Worm (Caenorhabditis elegans) whole organism, young adult: Measurements from ENCODE around the gene kbp-2.
A peak's percentile ranks its signal among the peaks of the same experiment; 100 is the strongest.

Source experiments
- B0261.1 ChIP-seq: sonication (generic microtip); optimal IDR thresholded peaks from 2 replicates; lab custom pipeline; 2016; ENCODE audit warnings: mild to moderate bottlenecking, missing genetic modification characterization, moderate library complexity, missing compliant biosample characterization
- C06A6.2 ChIP-seq: fragments of 200-800 bp; sonication (Bioruptor generic); conservative IDR thresholded peaks from 2 replicates; pipeline ENCODE4 v1.3.6; 2022; ENCODE audit warnings: missing genetic modification characterization, missing compliant biosample characterization
- C17E4.6 ChIP-seq: fragments of 200-800 bp; sonication (Bioruptor generic); IDR thresholded peaks from 2 replicates; pipeline ENCODE4 v1.3.6; 2022; ENCODE audit warnings: missing genetic modification reagents, missing genetic modification characterization, missing compliant biosample characterization
- F10E7.11 ChIP-seq: sonication (generic microtip); optimal IDR thresholded peaks from 2 replicates; lab custom pipeline; 2017; ENCODE audit warnings: mild to moderate bottlenecking, missing genetic modification characterization, moderate library complexity, missing compliant biosample characterization
- F22D6.2 ChIP-seq: sonication (generic microtip); optimal IDR thresholded peaks from 2 replicates; lab custom pipeline; 2016; ENCODE audit warnings: mild to moderate bottlenecking, missing genetic modification characterization, missing compliant biosample characterization
- F23B12.7 ChIP-seq: sonication (generic microtip); optimal IDR thresholded peaks from 2 replicates; lab custom pipeline; 2017; ENCODE audit warnings: missing genetic modification characterization, mild to moderate bottlenecking, missing compliant biosample characterization, antibody characterized with exemption, moderate library complexity; ENCODE audit not compliant: insufficient read depth
- F33H1.4 ChIP-seq: fragments of 200-800 bp; sonication (Bioruptor generic); IDR thresholded peaks from 2 replicates; pipeline ENCODE4 v1.3.6; 2022; ENCODE audit warnings: missing genetic modification reagents, missing genetic modification characterization, missing compliant biosample characterization
- F55B11.4 ChIP-seq: sonication (generic microtip); optimal IDR thresholded peaks from 2 replicates; lab custom pipeline; 2016; ENCODE audit warnings: missing compliant biosample characterization, missing genetic modification characterization, borderline replicate concordance; ENCODE audit not compliant: insufficient read depth
- K11D2.4 ChIP-seq: fragments of 200-800 bp; sonication (Bioruptor generic); IDR thresholded peaks from 2 replicates; pipeline ENCODE4 v1.3.6; 2022; ENCODE audit warnings: missing genetic modification reagents, missing genetic modification characterization, missing compliant biosample characterization
- T07F8.4 ChIP-seq: sonication (generic microtip); optimal IDR thresholded peaks from 2 replicates; lab custom pipeline; 2016; ENCODE audit warnings: mild to moderate bottlenecking, missing genetic modification characterization, moderate library complexity, missing compliant biosample characterization
- T26A5.8 ChIP-seq: sonication (generic microtip); optimal IDR thresholded peaks from 2 replicates; lab custom pipeline; 2016; ENCODE audit warnings: missing genetic modification characterization, missing compliant biosample characterization
- Y53F4B.3 ChIP-seq: fragments of 200-800 bp; sonication (Bioruptor generic); IDR thresholded peaks from 2 replicates; pipeline ENCODE4 v1.3.6; 2022; ENCODE audit warnings: missing genetic modification reagents, missing genetic modification characterization, missing compliant biosample characterization
- Y56A3A.18 ChIP-seq: fragments of 200-800 bp; sonication (Bioruptor generic); IDR thresholded peaks from 2 replicates; pipeline ENCODE4 v1.3.6; 2022; ENCODE audit warnings: missing genetic modification reagents, missing genetic modification characterization, missing compliant biosample characterization
- akir-1 ChIP-seq: fragments of 200-800 bp; sonication (Bioruptor generic); optimal IDR thresholded peaks from 2 replicates; lab custom pipeline; 2018; ENCODE audit warnings: mild to moderate bottlenecking, missing genetic modification characterization, moderate library complexity, missing compliant biosample characterization
- aptf-2 ChIP-seq: fragments of 200-800 bp; sonication (Bioruptor generic); conservative IDR thresholded peaks from 2 replicates; pipeline ENCODE4 v1.3.6; 2022; ENCODE audit warnings: missing genetic modification reagents, missing genetic modification characterization, missing compliant biosample characterization
- cebp-1 ChIP-seq, 2 experiments: fragments of 200-800 bp in 1 of 2; sonication (Bioruptor generic) in 1 of 2; sonication (generic microtip) in 1 of 2; IDR thresholded peaks in 1 of 2; optimal IDR thresholded peaks in 1 of 2; 2 replicates each; pipeline versions ENCODE4 v1.3.6 to Lab custom; 2017 to 2022; ENCODE audit warnings: missing compliant biosample characterization in 2 of 2, missing genetic modification characterization in 2 of 2, mild to moderate bottlenecking in 1 of 2, missing genetic modification reagents in 1 of 2, moderate library complexity in 1 of 2
- chd-7 ChIP-seq: sonication (generic microtip); optimal IDR thresholded peaks from 2 replicates; lab custom pipeline; 2016; ENCODE audit warnings: mild to moderate bottlenecking, missing genetic modification characterization, moderate library complexity, missing compliant biosample characterization
- dox-1 ChIP-seq: fragments of 200-800 bp; sonication (Bioruptor generic); IDR thresholded peaks from 2 replicates; pipeline ENCODE4 v1.3.6; 2022; ENCODE audit warnings: missing genetic modification reagents, missing genetic modification characterization, missing compliant biosample characterization
- dpff-1 ChIP-seq: sonication (generic microtip); optimal IDR thresholded peaks from 2 replicates; lab custom pipeline; 2017; ENCODE audit warnings: mild to moderate bottlenecking, missing genetic modification characterization, missing compliant biosample characterization
- egl-44 ChIP-seq: fragments of 200-800 bp; sonication (Bioruptor generic); IDR thresholded peaks from 2 replicates; pipeline ENCODE4 v1.3.6; 2022; ENCODE audit warnings: missing genetic modification reagents, missing genetic modification characterization, missing compliant biosample characterization
- ets-4 ChIP-seq: fragments of 200-800 bp; sonication (Bioruptor generic); optimal IDR thresholded peaks from 2 replicates; lab custom pipeline; 2018; ENCODE audit warnings: mild to moderate bottlenecking, missing genetic modification characterization, missing compliant biosample characterization
- fkh-3 ChIP-seq: sonication (generic microtip); optimal IDR thresholded peaks from 2 replicates; lab custom pipeline; 2016; ENCODE audit warnings: mild to moderate bottlenecking, missing genetic modification characterization, missing compliant biosample characterization
- him-1 ChIP-seq: sonication (generic microtip); optimal IDR thresholded peaks from 2 replicates; lab custom pipeline; 2016; ENCODE audit warnings: missing genotype, missing genetic modification reagents, missing genetic modification characterization, missing compliant biosample characterization
- hlh-26 ChIP-seq: fragments of 200-800 bp; sonication (Bioruptor generic); conservative IDR thresholded peaks from 2 replicates; pipeline ENCODE4 v1.3.6; 2022; ENCODE audit warnings: missing genetic modification reagents, missing genetic modification characterization, missing compliant biosample characterization
- hsf-1 ChIP-seq: fragments of 200-800 bp; sonication (Bioruptor generic); IDR thresholded peaks from 2 replicates; pipeline ENCODE4 v1.3.6; 2022; ENCODE audit warnings: missing genetic modification reagents, missing genetic modification characterization, missing compliant biosample characterization
- madf-10 ChIP-seq: sonication (generic microtip); optimal IDR thresholded peaks from 2 replicates; lab custom pipeline; 2016; ENCODE audit warnings: mild to moderate bottlenecking, missing genetic modification characterization, missing compliant biosample characterization
- madf-3 ChIP-seq: fragments of 200-800 bp; sonication (Bioruptor generic); IDR thresholded peaks from 2 replicates; pipeline ENCODE4 v1.3.6; 2022; ENCODE audit warnings: missing genetic modification reagents, missing genetic modification characterization, missing compliant biosample characterization
- madf-8 ChIP-seq: fragments of 200-800 bp; sonication (Bioruptor generic); conservative IDR thresholded peaks from 2 replicates; pipeline ENCODE4 v1.3.6; 2022; ENCODE audit warnings: missing genetic modification reagents, missing genetic modification characterization, missing compliant biosample characterization
- mes-4 ChIP-seq: sonication (generic microtip); optimal IDR thresholded peaks from 2 replicates; lab custom pipeline; 2016; ENCODE audit warnings: missing genotype, missing genetic modification characterization, missing compliant biosample characterization
- mxl-1 ChIP-seq: sonication (generic microtip); optimal IDR thresholded peaks from 2 replicates; lab custom pipeline; 2016; ENCODE audit warnings: missing genetic modification characterization, missing compliant biosample characterization
- nfya-1 ChIP-seq: sonication (generic microtip); optimal IDR thresholded peaks from 2 replicates; lab custom pipeline; 2017; ENCODE audit warnings: antibody characterized with exemption, missing compliant biosample characterization, missing genetic modification characterization, borderline replicate concordance; ENCODE audit not compliant: insufficient read depth
- nhr-120 ChIP-seq: fragments of 200-800 bp; sonication (Bioruptor generic); IDR thresholded peaks from 2 replicates; pipeline ENCODE4 v1.3.6; 2022; ENCODE audit warnings: missing genetic modification characterization, missing compliant biosample characterization
- nhr-90 ChIP-seq: sonication (generic microtip); optimal IDR thresholded peaks from 2 replicates; lab custom pipeline; 2016; ENCODE audit warnings: missing genotype, mild to moderate bottlenecking, missing genetic modification characterization, missing compliant biosample characterization
- pha-4 ChIP-seq: fragments of 150-350 bp; sonication (generic microtip); optimal IDR thresholded peaks from 2 replicates; lab custom pipeline; 2014; ENCODE audit warnings: missing biosample characterization, missing genetic modification reagents, missing genetic modification characterization
- rpc-1 ChIP-seq, 2 experiments: fragments of 150-350 bp in 1 of 2; sonication (generic microtip) in 1 of 2; optimal IDR thresholded peaks; 2 replicates each; lab custom pipeline; 2014 to 2018; ENCODE audit warnings: missing biosample characterization in 1 of 2, missing genetic modification characterization in 1 of 2, missing genetic modification reagents in 1 of 2, missing genotype in 1 of 2
- sdz-38 ChIP-seq: sonication (generic microtip); optimal IDR thresholded peaks from 2 replicates; lab custom pipeline; 2016; ENCODE audit warnings: missing genotype, missing genetic modification characterization, missing compliant biosample characterization
- tbp1 ChIP-seq: fragments of 200-800 bp; sonication (Bioruptor generic); optimal IDR thresholded peaks from 2 replicates; lab custom pipeline; 2018; ENCODE audit warnings: mild to moderate bottlenecking, missing genetic modification characterization, missing compliant biosample characterization
- tlf-1 ChIP-seq: fragments of 200-800 bp; sonication (Bioruptor generic); optimal IDR thresholded peaks from 2 replicates; lab custom pipeline; 2018; ENCODE audit warnings: mild to moderate bottlenecking, missing genetic modification characterization, missing compliant biosample characterization
- unc-62 ChIP-seq: fragments of 150-350 bp; optimal IDR thresholded peaks from 2 replicates; lab custom pipeline; 2014; ENCODE audit warnings: missing biosample characterization, missing genetic modification reagents, missing genetic modification characterization
- xnd-1 ChIP-seq: sonication (generic microtip); optimal IDR thresholded peaks from 2 replicates; lab custom pipeline; 2016; ENCODE audit warnings: missing genotype, missing genetic modification reagents, missing genetic modification characterization, missing compliant biosample characterization
- ztf-26 ChIP-seq: sonication (generic microtip); optimal IDR thresholded peaks from 2 replicates; lab custom pipeline; 2017; ENCODE audit warnings: missing genetic modification characterization, missing compliant biosample characterization

kbp-2 gene

ce11 chrIII:4899728-4900127 lies 4.0 kb downstream of the kbp-2 start (continued):
- TF ChIP-seq C17E4.6 (GFP tag; lab: Robert Waterston, UW) = peak; percentile 87
- no peak for TF ChIP-seq F55B11.4 (tag; lab: Kevin White, UChicago)
- TF ChIP-seq B0261.1 = peak; percentile 37
- no peak for TF ChIP-seq nfya-1 (tag; lab: Kevin White, UChicago)
- peak; percentile 86 for TF ChIP-seq akir-1 (GFP tag; lab: Kevin White, UChicago)
- TF ChIP-seq madf-3 (GFP tag; lab: Robert Waterston, UW) = peak; percentile 95
- TF ChIP-seq sdz-38 (tag; lab: Kevin White, UChicago) = no peak
- TF ChIP-seq hsf-1 = peak; percentile 75
- peak; percentile 97 for TF ChIP-seq nhr-90 (tag; lab: Kevin White, UChicago)
- peak; percentile 99 for TF ChIP-seq ets-4 (GFP tag; lab: Kevin White, UChicago)
- TF ChIP-seq pha-4 (tag; lab: Kevin White, UChicago) = peak; percentile 84
- peak; percentile 73; the same call in 1 of the 2 replicates for TF ChIP-seq aptf-2 (GFP tag; lab: Robert Waterston, UW)
- peak; percentile 88 for TF ChIP-seq Y56A3A.18 (GFP tag; lab: Robert Waterston, UW)
- TF ChIP-seq C06A6.2 = peak; percentile 100
- TF ChIP-seq F10E7.11 = peak; percentile 80
- TF ChIP-seq nhr-120 (GFP tag; lab: Robert Waterston, UW) = no peak
- peak; percentile 98 for TF ChIP-seq tlf-1 (GFP tag; lab: Kevin White, UChicago)
- no peak for TF ChIP-seq xnd-1 (tag; lab: Kevin White, UChicago)
- TF ChIP-seq him-1 = no peak
- peak; percentile 98 for TF ChIP-seq egl-44 (GFP tag; lab: Robert Waterston, UW)
- no peak for TF ChIP-seq rpc-1 (optimal IDR thresholded peaks at IDR 0.05; lab: Kevin White, UChicago)
- no peak for TF ChIP-seq rpc-1 (tag; optimal IDR thresholded peaks at IDR 0.05; lab: Kevin White, UChicago)
- peak; percentile 7 for TF ChIP-seq dpff-1 (tag; lab: Kevin White, UChicago)
- peak; percentile 47 for TF ChIP-seq madf-8 (GFP tag; lab: Robert Waterston, UW)
- TF ChIP-seq dox-1 (GFP tag; lab: Robert Waterston, UW) = peak; percentile 99
- TF ChIP-seq F22D6.2 (tag; lab: Kevin White, UChicago) = peak; percentile 93
- peak; percentile 38 for TF ChIP-seq T07F8.4 (tag; lab: Kevin White, UChicago)
- peak; percentile 99 for TF ChIP-seq ztf-26
- peak; percentile 77 for TF ChIP-seq unc-62 (GFP tag; lab: Kevin White, UChicago)
- peak; percentile 87 for TF ChIP-seq cebp-1 (GFP tag; IDR thresholded peaks at IDR 0.05; lab: Robert Waterston, UW)
- peak; percentile 98 for TF ChIP-seq cebp-1 (tag; optimal IDR thresholded peaks at IDR 0.05; lab: Kevin White, UChicago)
- peak; percentile 77 for TF ChIP-seq tbp1 (GFP tag; lab: Kevin White, UChicago)
- TF ChIP-seq Y53F4B.3 (GFP tag; lab: Robert Waterston, UW) = no peak
- peak; percentile 95 for TF ChIP-seq madf-10
- TF ChIP-seq F33H1.4 (GFP tag; lab: Robert Waterston, UW) = peak; percentile 78
- TF ChIP-seq K11D2.4 (GFP tag; lab: Robert Waterston, UW) = peak; percentile 98
- peak; percentile 58 for TF ChIP-seq mxl-1 (tag; lab: Kevin White, UChicago)
- TF ChIP-seq chd-7 (tag; lab: Kevin White, UChicago) = peak; percentile 100
- peak; percentile 41 for TF ChIP-seq F23B12.7 (tag; lab: Kevin White, UChicago)
- no peak for TF ChIP-seq mes-4 (tag; lab: Kevin White, UChicago)
- TF ChIP-seq T26A5.8 (tag; lab: Kevin White, UChicago) = no peak
- TF ChIP-seq fkh-3 (tag; lab: Kevin White, UChicago) = no peak
- no peak for TF ChIP-seq hlh-26 (GFP tag; lab: Robert Waterston, UW)
- TF ChIP-seq, all 124 proteins: peak for 96
